Worm (Caenorhabditis elegans): ENCODE measurements around the gene clec-225.
A peak's percentile ranks its signal among the peaks of the same experiment; 100 is the strongest.

clec-225 gene

ce11 chrV:13092349-13092748 lies 42.3 kb downstream of the clec-225 start, which contains the start of gene lurp-4:
TSS of gene lurp-4 (plus strand) at chrV:13092649.
- TF ChIP-seq scrt-1 (GFP tag; IDR thresholded peaks at IDR 0.05) = no peak
- TF ChIP-seq B0310.2 (tag; optimal IDR thresholded peaks at IDR 0.05) = no peak
- TF ChIP-seq flt-1 (GFP tag; IDR thresholded peaks at IDR 0.05) = no peak
- no peak for TF ChIP-seq tbx-37 (GFP tag; conservative IDR thresholded peaks at IDR 0.05)
- TF ChIP-seq tbx-11 (GFP tag; IDR thresholded peaks at IDR 0.05) = no peak

ce11 chrV:13090130-13090770 lies 44.4 kb downstream of the clec-225 start, which contains the start of gene C34B4.4:
TSS of gene C34B4.4 (plus strand) at chrV:13090405.
- no peak for TF ChIP-seq ceh-13 (GFP tag; optimal IDR thresholded peaks at IDR 0.05)
- no peak for TF ChIP-seq sea-1 (GFP tag; conservative IDR thresholded peaks at IDR 0.05)
- TF ChIP-seq tbx-37 (GFP tag; conservative IDR thresholded peaks at IDR 0.05) = no peak
- no peak for TF ChIP-seq ama-1 (optimal IDR thresholded peaks at IDR 0.05)
- no peak for TF ChIP-seq tra-4 (tag; optimal IDR thresholded peaks at IDR 0.05)
- no peak for TF ChIP-seq hmg-4 (GFP tag; optimal IDR thresholded peaks at IDR 0.05)
- TF ChIP-seq ets-7 (tag; optimal IDR thresholded peaks at IDR 0.05) = no peak
- no peak for TF ChIP-seq ceh-36 (tag; optimal IDR thresholded peaks at IDR 0.05)
- TF ChIP-seq B0310.2 (tag; optimal IDR thresholded peaks at IDR 0.05) = no peak
- TF ChIP-seq hmbx-1 (tag; optimal IDR thresholded peaks at IDR 0.05) = no peak

ce11 chrV:13088485-13088884 lies 46.2 kb downstream of the clec-225 start:
- TF ChIP-seq ceh-36 (tag; optimal IDR thresholded peaks at IDR 0.05) (no peak), F13C5.2 (tag; optimal IDR thresholded peaks at IDR 0.05) (no peak), pes-1 (GFP tag; IDR thresholded peaks at IDR 0.05) (no peak), ets-7 (tag; optimal IDR thresholded peaks at IDR 0.05) (no peak), hmg-4 (GFP tag; optimal IDR thresholded peaks at IDR 0.05) (no peak), flt-1 (GFP tag; IDR thresholded peaks at IDR 0.05) (no peak), tra-4 (tag; optimal IDR thresholded peaks at IDR 0.05) (no peak), hnd-1 (tag; optimal IDR thresholded peaks at IDR 0.05) (no peak)

- no peak for TF ChIP-seq ama-1 (optimal IDR thresholded peaks at IDR 0.05)
- no peak for TF ChIP-seq sea-1 (GFP tag; conservative IDR thresholded peaks at IDR 0.05)
- TF ChIP-seq tbx-11 (GFP tag; IDR thresholded peaks at IDR 0.05) = no peak
- TF ChIP-seq hmg-4 (GFP tag; optimal IDR thresholded peaks at IDR 0.05) = peak; percentile 23
- no peak for TF ChIP-seq hmbx-1 (tag; optimal IDR thresholded peaks at IDR 0.05)
Measured at ce11 chrV:13085917-13086552, 48.7 kb downstream of the clec-225 start.

ce11 chrV:13085227-13085640 lies 49.5 kb downstream of the clec-225 start:
- no peak for TF ChIP-seq scrt-1 (GFP tag; IDR thresholded peaks at IDR 0.05)
- TF ChIP-seq ama-1 (optimal IDR thresholded peaks at IDR 0.05) = no peak
- no peak for TF ChIP-seq hmbx-1 (tag; optimal IDR thresholded peaks at IDR 0.05)
- no peak for TF ChIP-seq B0310.2 (tag; optimal IDR thresholded peaks at IDR 0.05)
- no peak for TF ChIP-seq ets-7 (tag; optimal IDR thresholded peaks at IDR 0.05)
- TF ChIP-seq aly-1 (tag; optimal IDR thresholded peaks at IDR 0.05) = no peak
- no peak for TF ChIP-seq tbx-11 (GFP tag; IDR thresholded peaks at IDR 0.05)
- no peak for TF ChIP-seq sea-1 (GFP tag; conservative IDR thresholded peaks at IDR 0.05)
- no peak for TF ChIP-seq pes-1 (GFP tag; IDR thresholded peaks at IDR 0.05)
- TF ChIP-seq flt-1 (GFP tag; IDR thresholded peaks at IDR 0.05) = no peak
- TF ChIP-seq tbx-37 (GFP tag; conservative IDR thresholded peaks at IDR 0.05) = no peak
- TF ChIP-seq ceh-13 (GFP tag; optimal IDR thresholded peaks at IDR 0.05) = no peak
- TF ChIP-seq hmg-4 (GFP tag; optimal IDR thresholded peaks at IDR 0.05) = no peak
- no peak for TF ChIP-seq F13C5.2 (tag; optimal IDR thresholded peaks at IDR 0.05)
- no peak for TF ChIP-seq ceh-36 (tag; optimal IDR thresholded peaks at IDR 0.05)
- no peak for TF ChIP-seq hnd-1 (tag; optimal IDR thresholded peaks at IDR 0.05)

ce11 chrV:13083751-13084672 lies 50.7 kb downstream of the clec-225 start:
- TF ChIP-seq tbx-11 (GFP tag; IDR thresholded peaks at IDR 0.05) (no peak), ets-7 (tag; optimal IDR thresholded peaks at IDR 0.05) (no peak), tbx-37 (GFP tag; conservative IDR thresholded peaks at IDR 0.05) (no peak), hnd-1 (tag; optimal IDR thresholded peaks at IDR 0.05) (no peak), sea-1 (GFP tag; conservative IDR thresholded peaks at IDR 0.05) (no peak), pes-1 (GFP tag; IDR thresholded peaks at IDR 0.05) (no peak), scrt-1 (GFP tag; IDR thresholded peaks at IDR 0.05) (no peak), F13C5.2 (tag; optimal IDR thresholded peaks at IDR 0.05) (no peak), ama-1 (optimal IDR thresholded peaks at IDR 0.05) (no peak)
